Fruit fly (Drosophila melanogaster): ENCODE results near the gene CG5938.

Gene CG5938

dm6 chr3R:27263434-27264215 is 11.0 kb upstream of the CG5938 start, which contains the start of gene woc (continued):
- TF ChIP-seq Hr39 (GFP tag; optimal IDR thresholded peaks at IDR 0.05) (peak; percentile 81), CG6163 (GFP tag; IDR thresholded peaks at IDR 0.05) (peak; percentile 89), CG6792 (GFP tag; optimal IDR thresholded peaks at IDR 0.05) (peak; percentile 76), CG4318 (GFP tag; optimal IDR thresholded peaks at IDR 0.05) (no peak), Sox15 (GFP tag; optimal IDR thresholded peaks at IDR 0.05) (peak; percentile 79), vri (GFP tag; optimal IDR thresholded peaks at IDR 0.05) (no peak), CG16779 (tag; optimal IDR thresholded peaks at IDR 0.05) (peak; percentile 91), CG8632 (GFP tag; optimal IDR thresholded peaks at IDR 0.05) (peak; percentile 73), eg (GFP tag; IDR thresholded peaks at IDR 0.05) (peak; percentile 91), pdm3 (GFP tag; optimal IDR thresholded peaks at IDR 0.05) (peak; percentile 50), achi (GFP tag; optimal IDR thresholded peaks at IDR 0.05) (peak; percentile 56), Lpt (GFP tag; optimal IDR thresholded peaks at IDR 0.05) (peak; percentile 77), fkh (GFP tag; optimal IDR thresholded peaks at IDR 0.05) (peak; percentile 94), ss (GFP tag; optimal IDR thresholded peaks at IDR 0.05) (peak; percentile 90 to 92), topi (GFP tag; optimal IDR thresholded peaks at IDR 0.05) (peak; percentile 80), spab (GFP tag; optimal IDR thresholded peaks at IDR 0.05) (peak; percentile 81), Eip93F (GFP tag; optimal IDR thresholded peaks at IDR 0.05) (no peak), Blimp-1 (GFP tag; optimal IDR thresholded peaks at IDR 0.05) (no peak), cyc (GFP tag; optimal IDR thresholded peaks at IDR 0.05) (peak; percentile 76), CG10669 (GFP tag; optimal IDR thresholded peaks at IDR 0.05) (peak; percentile 69), CG9139 (GFP tag; optimal IDR thresholded peaks at IDR 0.05) (no peak), Smox (GFP tag; optimal IDR thresholded peaks at IDR 0.05) (no peak), CG6808 (GFP tag; optimal IDR thresholded peaks at IDR 0.05) (peak; percentile 86), salr (GFP tag; optimal IDR thresholded peaks at IDR 0.05) (peak in 1 of 2 experiments; percentile 56), dac (GFP tag; optimal IDR thresholded peaks at IDR 0.05) (peak; percentile 82), CG34406 (GFP tag; optimal IDR thresholded peaks at IDR 0.05) (peak; percentile 67)

- TF ChIP-seq CG16779 (tag; optimal IDR thresholded peaks at IDR 0.05) (no peak), CG6808 (GFP tag; optimal IDR thresholded peaks at IDR 0.05) (no peak), fkh (GFP tag; optimal IDR thresholded peaks at IDR 0.05) (no peak), CG32006 (GFP tag; optimal IDR thresholded peaks at IDR 0.05) (no peak), dsx (GFP tag; optimal IDR thresholded peaks at IDR 0.05; ENCODE audit: poor library complexity, severe bottlenecking) (no peak), Eip75B (GFP tag; optimal IDR thresholded peaks at IDR 0.05) (no peak), Ets96B (tag; optimal IDR thresholded peaks at IDR 0.05) (no peak), svp (GFP tag) (no peak), lz (GFP tag; optimal IDR thresholded peaks at IDR 0.05) (no peak), CG11762 (GFP tag; optimal IDR thresholded peaks at IDR 0.05; ENCODE audit: insufficient read depth) (no peak)
Observed at dm6 chr3R:27265330-27265729, 9.3 kb upstream of the CG5938 start, which contains the start of the genes CG14262 and CG14260. CG14262 (minus strand) TSS chr3R:27265430. CG14260 (plus strand) TSS chr3R:27265457.

- peak; percentile 44 for TF ChIP-seq CG6854 (GFP tag; optimal IDR thresholded peaks at IDR 0.05)
- no peak for TF ChIP-seq topi (GFP tag; optimal IDR thresholded peaks at IDR 0.05)
- TF ChIP-seq CG6808 (GFP tag; optimal IDR thresholded peaks at IDR 0.05): peak; percentile 10
- TF ChIP-seq CG3919 (GFP tag; optimal IDR thresholded peaks at IDR 0.05): peak; percentile 27
- TF ChIP-seq CG6276 (GFP tag; optimal IDR thresholded peaks at IDR 0.05): peak; percentile 25
- peak; percentile 98 for TF ChIP-seq svp (GFP tag)
- TF ChIP-seq CG8319 (GFP tag; optimal IDR thresholded peaks at IDR 0.05): no peak
- 0 out of 3 replicates have a peak, but pooled peaks have one; percentile 20 for TF ChIP-seq CG8119 (GFP tag; IDR thresholded peaks at IDR 0.05)
- no peak for TF ChIP-seq eg (GFP tag; IDR thresholded peaks at IDR 0.05)
- peak; percentile 6 for TF ChIP-seq Lpt (GFP tag; optimal IDR thresholded peaks at IDR 0.05)
- peak; percentile 23 for TF ChIP-seq CG1621 (tag; optimal IDR thresholded peaks at IDR 0.05)
- peak; percentile 1 for TF ChIP-seq spab (GFP tag; optimal IDR thresholded peaks at IDR 0.05)
- TF ChIP-seq net (GFP tag; optimal IDR thresholded peaks at IDR 0.05): no peak
- peak; percentile 54 for TF ChIP-seq Eip78C (GFP tag)
- TF ChIP-seq ss (GFP tag; optimal IDR thresholded peaks at IDR 0.05): peak; percentile 22 to 44
- TF ChIP-seq CG9139 (GFP tag; optimal IDR thresholded peaks at IDR 0.05): peak; percentile 8
Observed at dm6 chr3R:27270379-27271266, 4.0 kb upstream of the CG5938 start.

Measured in whole organism, prepupa.